Fruit fly (Drosophila melanogaster) whole organism, embryonic: Measurements from ENCODE around the gene Efr.

ENCODE experiments used
- Antp ChIP-seq: fragments of 200-800 bp; sonication (Bioruptor generic); optimal IDR thresholded peaks from 3 replicates; lab custom pipeline; 2016; ENCODE audit warnings: missing biosample characterization, missing genetic modification characterization
- Atf3 ChIP-seq: fragments of 200-800 bp; sonication (Bioruptor generic); optimal IDR thresholded peaks from 3 replicates; lab custom pipeline; 2016; ENCODE audit warnings: missing biosample characterization, missing genetic modification characterization
- B-H1 ChIP-seq: fragments of 200-800 bp; sonication (Bioruptor generic); IDR thresholded peaks from 3 replicates; pipeline ENCODE4 v1.3.6; 2022; ENCODE audit warnings: missing biosample characterization, missing genetic modification characterization
- CG10543 ChIP-seq: fragments of 200-800 bp; sonication (Bioruptor generic); optimal IDR thresholded peaks from 3 replicates; lab custom pipeline; 2017; ENCODE audit warnings: missing biosample characterization, mild to moderate bottlenecking, missing genetic modification characterization, moderate library complexity
- CG10654 ChIP-seq: fragments of 200-800 bp; sonication (Bioruptor generic); optimal IDR thresholded peaks from 2 replicates; lab custom pipeline; 2016; ENCODE audit warnings: missing biosample characterization, missing genetic modification characterization
- CG10979 ChIP-seq: fragments of 200-800 bp; sonication (Bioruptor generic); optimal IDR thresholded peaks from 2 replicates; lab custom pipeline; 2018; ENCODE audit warnings: missing biosample characterization, mild to moderate bottlenecking, missing genetic modification characterization, moderate library complexity
- CG11247 ChIP-seq: fragments of 200-800 bp; sonication (Bioruptor generic); IDR thresholded peaks from 2 replicates; pipeline ENCODE4 v1.3.6; 2022; ENCODE audit warnings: missing biosample characterization, missing genetic modification characterization
- CG12104 ChIP-seq: fragments of 200-800 bp; sonication (Bioruptor generic); optimal IDR thresholded peaks from 3 replicates; lab custom pipeline; 2016; ENCODE audit warnings: missing biosample characterization, missing genetic modification characterization
- CG12659 ChIP-seq: fragments of 200-800 bp; sonication (Bioruptor generic); optimal IDR thresholded peaks from 3 replicates; lab custom pipeline; 2017; ENCODE audit warnings: mild to moderate bottlenecking, missing biosample characterization, missing genetic modification reagents, missing genetic modification characterization
- CG13296 ChIP-seq: fragments of 200-800 bp; sonication (Bioruptor generic); optimal IDR thresholded peaks from 3 replicates; lab custom pipeline; 2018; ENCODE audit warnings: missing biosample characterization, mild to moderate bottlenecking, missing genetic modification characterization
- CG15601 ChIP-seq: fragments of 200-800 bp; sonication (Bioruptor generic); optimal IDR thresholded peaks from 3 replicates; lab custom pipeline; 2019; ENCODE audit warnings: missing biosample characterization, mild to moderate bottlenecking, missing genetic modification characterization, moderate library complexity
- CG17328 ChIP-seq: fragments of 200-800 bp; sonication (Bioruptor generic); IDR thresholded peaks from 2 replicates; pipeline ENCODE4 v1.3.6; 2022; ENCODE audit warnings: missing biosample characterization, missing genetic modification characterization
- CG18476 ChIP-seq: fragments of 200-800 bp; sonication (Bioruptor generic); optimal IDR thresholded peaks from 2 replicates; lab custom pipeline; 2016; ENCODE audit warnings: missing biosample characterization, mild to moderate bottlenecking, missing genetic modification characterization
- CG31365 ChIP-seq: fragments of 200-800 bp; sonication (Bioruptor generic); optimal IDR thresholded peaks from 2 replicates; lab custom pipeline; 2018; ENCODE audit warnings: missing biosample characterization, mild to moderate bottlenecking, missing genetic modification characterization
- CG31441 ChIP-seq: fragments of 200-800 bp; sonication (Bioruptor generic); IDR thresholded peaks from 2 replicates; pipeline ENCODE4 v1.3.6; 2022; ENCODE audit warnings: missing biosample characterization, missing genetic modification characterization
- CG42726 ChIP-seq: fragments of 200-800 bp; sonication (Bioruptor generic); IDR thresholded peaks from 2 replicates; pipeline ENCODE4 v1.3.6; 2022; ENCODE audit warnings: missing biosample characterization, missing genetic modification characterization; ENCODE audit not compliant: partially characterized antibody
- CG4328 ChIP-seq: fragments of 200-800 bp; sonication (Bioruptor generic); optimal IDR thresholded peaks from 3 replicates; lab custom pipeline; 2017; ENCODE audit warnings: missing biosample characterization, missing genetic modification reagents, missing genetic modification characterization
- CG6254 ChIP-seq: fragments of 200-800 bp; sonication (Bioruptor generic); optimal IDR thresholded peaks from 3 replicates; lab custom pipeline; 2017; ENCODE audit warnings: mild to moderate bottlenecking, missing biosample characterization, missing genetic modification reagents, missing genetic modification characterization
- CG7271 ChIP-seq: fragments of 200-800 bp; sonication (Bioruptor generic); optimal IDR thresholded peaks from 2 replicates; lab custom pipeline; 2018; ENCODE audit warnings: missing biosample characterization, mild to moderate bottlenecking, missing genetic modification characterization, moderate library complexity
- CG7357 ChIP-seq: fragments of 200-800 bp; sonication (Bioruptor generic); IDR thresholded peaks from 3 replicates; pipeline ENCODE4 v1.3.6; 2022; ENCODE audit warnings: missing biosample characterization, missing genetic modification characterization
- CG8944 ChIP-seq: fragments of 200-800 bp; sonication (Bioruptor generic); optimal IDR thresholded peaks from 3 replicates; lab custom pipeline; 2016; ENCODE audit warnings: missing biosample characterization, missing genetic modification characterization
- Doc3 ChIP-seq: fragments of 200-800 bp; sonication (Bioruptor generic); IDR thresholded peaks from 3 replicates; pipeline ENCODE4 v1.3.6; 2022; ENCODE audit warnings: missing biosample characterization, missing genetic modification characterization; ENCODE audit not compliant: partially characterized antibody
- Fer2 ChIP-seq: fragments of 200-800 bp; sonication (Bioruptor generic); optimal IDR thresholded peaks from 2 replicates; lab custom pipeline; 2018; ENCODE audit warnings: missing biosample characterization, mild to moderate bottlenecking, missing genetic modification characterization, moderate library complexity
- MTF-1 ChIP-seq: fragments of 200-800 bp; sonication (Bioruptor generic); optimal IDR thresholded peaks from 2 replicates; lab custom pipeline; 2018; ENCODE audit warnings: missing biosample characterization, mild to moderate bottlenecking, missing genetic modification characterization, borderline replicate concordance
- Mes4 ChIP-seq: fragments of 200-800 bp; sonication (Bioruptor generic); optimal IDR thresholded peaks from 2 replicates; lab custom pipeline; 2016; ENCODE audit warnings: missing biosample characterization, missing genetic modification characterization
- Myb ChIP-seq: fragments of 200-800 bp; sonication (Bioruptor generic); optimal IDR thresholded peaks from 2 replicates; lab custom pipeline; 2016; ENCODE audit warnings: missing biosample characterization, missing genetic modification characterization
- Oaz ChIP-seq: fragments of 200-800 bp; sonication (Bioruptor generic); IDR thresholded peaks from 2 replicates; pipeline ENCODE4 v1.3.6; 2022; ENCODE audit warnings: missing biosample characterization, missing genetic modification characterization
- Pdp1 ChIP-seq, 2 experiments: fragments of 200-800 bp; sonication (Bioruptor generic); optimal IDR thresholded peaks; 3 replicates each; lab custom pipeline; 2016; ENCODE audit warnings: missing biosample characterization in 2 of 2, missing genetic modification characterization in 2 of 2, mild to moderate bottlenecking in 1 of 2, moderate library complexity in 1 of 2
- Sry-β ChIP-seq: fragments of 200-800 bp; sonication (Bioruptor generic); optimal IDR thresholded peaks from 2 replicates; lab custom pipeline; 2018; ENCODE audit warnings: missing biosample characterization, mild to moderate bottlenecking, missing genetic modification characterization, moderate library complexity
- ab ChIP-seq: fragments of 200-800 bp; sonication (Bioruptor generic); optimal IDR thresholded peaks from 2 replicates; lab custom pipeline; 2016; ENCODE audit warnings: missing biosample characterization, missing genetic modification characterization
- abd-A ChIP-seq: fragments of 200-800 bp; sonication (Bioruptor generic); optimal IDR thresholded peaks from 3 replicates; lab custom pipeline; 2019; ENCODE audit warnings: missing biosample characterization, mild to moderate bottlenecking, missing genetic modification characterization, moderate library complexity
- aop ChIP-seq: fragments of 200-800 bp; sonication (Bioruptor generic); IDR thresholded peaks from 2 replicates; pipeline ENCODE4 v1.3.6; 2022; ENCODE audit warnings: missing biosample characterization, missing genetic modification characterization
- crol ChIP-seq: fragments of 200-800 bp; sonication (Bioruptor generic); IDR thresholded peaks from 2 replicates; pipeline ENCODE4 v1.3.6; 2022; ENCODE audit warnings: missing biosample characterization, missing genetic modification characterization
- cwo ChIP-seq: fragments of 200-800 bp; sonication (Bioruptor generic); optimal IDR thresholded peaks from 3 replicates; lab custom pipeline; 2017; ENCODE audit warnings: missing biosample characterization, missing genetic modification characterization, mild to moderate bottlenecking, moderate library complexity, missing genetic modification reagents
- disco-r ChIP-seq: fragments of 200-800 bp; sonication (Bioruptor generic); optimal IDR thresholded peaks from 2 replicates; lab custom pipeline; 2016; ENCODE audit warnings: missing biosample characterization, missing genetic modification characterization
- eve ChIP-seq, 2 experiments: fragments of >200 bp; optimal IDR thresholded peaks; 2 replicates each; lab custom pipeline; 2017; ENCODE audit warnings: missing biosample characterization in 2 of 2, missing genetic modification characterization in 2 of 2
- ewg ChIP-seq: fragments of 200-800 bp; sonication (Bioruptor generic); optimal IDR thresholded peaks from 3 replicates; lab custom pipeline; 2017; ENCODE audit warnings: mild to moderate bottlenecking, missing biosample characterization, missing genetic modification reagents, missing genetic modification characterization
- exex ChIP-seq: fragments of 200-800 bp; sonication (Bioruptor generic); optimal IDR thresholded peaks from 4 replicates; lab custom pipeline; 2018; ENCODE audit warnings: missing biosample characterization, mild to moderate bottlenecking, missing genetic modification characterization, moderate library complexity
- eyg ChIP-seq: fragments of 200-800 bp; sonication (Bioruptor generic); optimal IDR thresholded peaks from 3 replicates; lab custom pipeline; 2016; ENCODE audit warnings: missing biosample characterization, missing genetic modification characterization
- fd3F ChIP-seq: fragments of 200-800 bp; sonication (Bioruptor generic); optimal IDR thresholded peaks from 2 replicates; lab custom pipeline; 2018; ENCODE audit warnings: missing biosample characterization, mild to moderate bottlenecking, missing genetic modification characterization, moderate library complexity
- fd96Cb ChIP-seq: fragments of 200-800 bp; sonication (Bioruptor generic); optimal IDR thresholded peaks from 2 replicates; lab custom pipeline; 2018; ENCODE audit warnings: missing biosample characterization, mild to moderate bottlenecking, missing genetic modification characterization, moderate library complexity
- hbn ChIP-seq: fragments of 200-800 bp; sonication (Bioruptor generic); IDR thresholded peaks from 2 replicates; pipeline ENCODE4 v1.3.6; 2022; ENCODE audit warnings: missing biosample characterization, missing genetic modification characterization; ENCODE audit not compliant: partially characterized antibody
- nerfin-2 ChIP-seq: fragments of 200-800 bp; sonication (Bioruptor generic); IDR thresholded peaks from 2 replicates; pipeline ENCODE4 v1.3.6; 2022; ENCODE audit warnings: missing biosample characterization, missing genetic modification characterization; ENCODE audit not compliant: partially characterized antibody
- odd ChIP-seq: fragments of 200-800 bp; sonication (Bioruptor generic); optimal IDR thresholded peaks from 2 replicates; lab custom pipeline; 2017; ENCODE audit warnings: missing biosample characterization, mild to moderate bottlenecking, missing genetic modification characterization
- phol ChIP-seq: fragments of 200-800 bp; sonication (Bioruptor generic); optimal IDR thresholded peaks from 3 replicates; lab custom pipeline; 2018; ENCODE audit warnings: missing biosample characterization, mild to moderate bottlenecking, missing genetic modification characterization, moderate library complexity
- sens ChIP-seq: fragments of 200-800 bp; sonication (Bioruptor generic); peaks from one replicate; lab custom pipeline; 2016; ENCODE audit warnings: missing biosample characterization, missing genetic modification characterization
- shn ChIP-seq: fragments of 200-800 bp; sonication (Bioruptor generic); optimal IDR thresholded peaks from 3 replicates; lab custom pipeline; 2016; ENCODE audit warnings: missing biosample characterization, missing genetic modification characterization
- slou ChIP-seq: fragments of 200-800 bp; sonication (Bioruptor generic); optimal IDR thresholded peaks from 3 replicates; lab custom pipeline; 2016; ENCODE audit warnings: missing biosample characterization, missing genetic modification characterization
- sr ChIP-seq: fragments of 200-800 bp; sonication (Bioruptor generic); IDR thresholded peaks from 3 replicates; pipeline ENCODE4 v1.3.6; 2022; ENCODE audit warnings: missing biosample characterization, missing genetic modification characterization
- stc ChIP-seq: fragments of 200-800 bp; sonication (Bioruptor generic); IDR thresholded peaks from 2 replicates; pipeline ENCODE4 v1.3.6; 2022; ENCODE audit warnings: missing biosample characterization, missing genetic modification characterization
- trem ChIP-seq: fragments of 200-800 bp; optimal IDR thresholded peaks from 3 replicates; lab custom pipeline; 2019; ENCODE audit warnings: missing biosample characterization, mild to moderate bottlenecking, missing genetic modification characterization, moderate library complexity

Gene Efr

dm6 chrX:6179428-6179827, 40.3 kb upstream of the Efr start (continued):
- TF ChIP-seq CG4328 (GFP tag; lab: Kevin White, UChicago) (no peak), fd96Cb (tag; lab: Kevin White, UChicago) (peak; percentile 23), Doc3 (GFP tag; lab: Robert Waterston, UW) (no peak), sens (GFP tag; lab: Kevin White, UChicago) (peak; percentile 83), CG10543 (GFP tag; lab: Kevin White, UChicago) (no peak), cwo (GFP tag; lab: Kevin White, UChicago) (no peak), eyg (GFP tag; lab: Kevin White, UChicago) (no peak), Antp (GFP tag; lab: Kevin White, UChicago) (peak; percentile 52), CG11247 (GFP tag; lab: Robert Waterston, UW) (peak; percentile 55), slou (no peak), CG7271 (no peak), CG42726 (GFP tag; lab: Robert Waterston, UW) (no peak), aop (GFP tag; lab: Robert Waterston, UW) (no peak), CG10979 (tag; lab: Kevin White, UChicago) (no peak), Pdp1 (GFP tag; optimal IDR thresholded peaks at IDR 0.05; lab: Kevin White, UChicago) (peak in 1 of 2 experiments; percentile 32), CG12104 (no peak), fd3F (GFP tag; lab: Kevin White, UChicago) (peak; percentile 2), CG7357 (no peak), odd (GFP tag; lab: Kevin White, UChicago) (no peak), disco-r (GFP tag; lab: Kevin White, UChicago) (no peak), nerfin-2 (GFP tag; lab: Robert Waterston, UW) (no peak), sr (GFP tag; lab: Robert Waterston, UW) (no peak), shn (GFP tag; lab: Kevin White, UChicago) (no peak), ab (GFP tag; lab: Kevin White, UChicago) (no peak), CG8944 (GFP tag; lab: Kevin White, UChicago) (no peak), stc (GFP tag; lab: Robert Waterston, UW) (no peak), CG15601 (tag; lab: Kevin White, UChicago) (no peak), MTF-1 (GFP tag; lab: Kevin White, UChicago) (no peak), abd-A (no peak), Myb (GFP tag; lab: Kevin White, UChicago) (peak; percentile 9), CG12659 (no peak), B-H1 (peak; percentile 56), CG18476 (GFP tag; lab: Kevin White, UChicago) (no peak), Mes4 (GFP tag; lab: Kevin White, UChicago) (no peak), crol (GFP tag; lab: Robert Waterston, UW) (no peak), ewg (GFP tag; lab: Kevin White, UChicago) (no peak), CG17328 (GFP tag; lab: Robert Waterston, UW) (peak; percentile 49), trem (tag; lab: Kevin White, UChicago) (no peak), CG6254 (GFP tag; lab: Kevin White, UChicago) (no peak), phol (peak; percentile 39), Fer2 (tag; lab: Kevin White, UChicago) (no peak), CG31441 (GFP tag; lab: Robert Waterston, UW) (0 out of 2 replicates have a peak, but pooled peaks have one; percentile 30), eve (GFP tag; optimal IDR thresholded peaks at IDR 0.05; lab: Kevin White, UChicago) (peak in 1 of 2 experiments; percentile 9), CG13296 (GFP tag; lab: Kevin White, UChicago) (peak; percentile 36), Sry-β (GFP tag; lab: Kevin White, UChicago) (no peak), CG10654 (GFP tag; lab: Kevin White, UChicago) (no peak), hbn (GFP tag; lab: Robert Waterston, UW) (no peak), Atf3 (GFP tag; lab: Kevin White, UChicago) (no peak), Oaz (no peak), CG31365 (tag; lab: Kevin White, UChicago) (no peak), exex (tag; lab: Kevin White, UChicago) (no peak)
